Worm (Caenorhabditis elegans) whole organism, young adult: ENCODE measurements around the gene F59E12.9.

ENCODE experiments used
- B0035.1 ChIP-seq: sonication (generic microtip); optimal IDR thresholded peaks from 2 replicates; lab custom pipeline; 2016; ENCODE audit warnings: missing genetic modification characterization, mild to moderate bottlenecking, missing compliant biosample characterization, missing genotype, missing genetic modification reagents
- B0261.1 ChIP-seq: sonication (generic microtip); optimal IDR thresholded peaks from 2 replicates; lab custom pipeline; 2016; ENCODE audit warnings: mild to moderate bottlenecking, missing genetic modification characterization, moderate library complexity, missing compliant biosample characterization
- C06A6.2 ChIP-seq: fragments of 200-800 bp; sonication (Bioruptor generic); conservative IDR thresholded peaks from 2 replicates; pipeline ENCODE4 v1.3.6; 2022; ENCODE audit warnings: missing genetic modification characterization, missing compliant biosample characterization
- F10E7.11 ChIP-seq: sonication (generic microtip); optimal IDR thresholded peaks from 2 replicates; lab custom pipeline; 2017; ENCODE audit warnings: mild to moderate bottlenecking, missing genetic modification characterization, moderate library complexity, missing compliant biosample characterization
- F22D6.2 ChIP-seq: sonication (generic microtip); optimal IDR thresholded peaks from 2 replicates; lab custom pipeline; 2016; ENCODE audit warnings: mild to moderate bottlenecking, missing genetic modification characterization, missing compliant biosample characterization
- F23B12.7 ChIP-seq: sonication (generic microtip); optimal IDR thresholded peaks from 2 replicates; lab custom pipeline; 2017; ENCODE audit warnings: missing genetic modification characterization, mild to moderate bottlenecking, missing compliant biosample characterization, antibody characterized with exemption, moderate library complexity; ENCODE audit not compliant: insufficient read depth
- F39B2.1 ChIP-seq: fragments of 200-800 bp; sonication (Bioruptor generic); IDR thresholded peaks from 2 replicates; pipeline ENCODE4 v1.3.6; 2022; ENCODE audit warnings: missing genetic modification reagents, missing genetic modification characterization, missing compliant biosample characterization
- F52B5.7 ChIP-seq: sonication (generic microtip); optimal IDR thresholded peaks from 2 replicates; lab custom pipeline; 2016; ENCODE audit warnings: mild to moderate bottlenecking, missing genetic modification characterization, missing compliant biosample characterization
- F57A8.1 ChIP-seq: fragments of 200-800 bp; sonication (Bioruptor generic); optimal IDR thresholded peaks from 2 replicates; lab custom pipeline; 2018; ENCODE audit warnings: mild to moderate bottlenecking, missing genetic modification characterization, moderate library complexity, missing compliant biosample characterization
- F57C9.4 ChIP-seq: sonication (generic microtip); optimal IDR thresholded peaks from 2 replicates; lab custom pipeline; 2017; ENCODE audit warnings: mild to moderate bottlenecking, missing genetic modification characterization, missing compliant biosample characterization
- K12H6.12 ChIP-seq: fragments of 200-800 bp; sonication (Bioruptor generic); optimal IDR thresholded peaks from 2 replicates; lab custom pipeline; 2018; ENCODE audit warnings: mild to moderate bottlenecking, missing genetic modification characterization, missing compliant biosample characterization
- T26A5.8 ChIP-seq: sonication (generic microtip); optimal IDR thresholded peaks from 2 replicates; lab custom pipeline; 2016; ENCODE audit warnings: missing genetic modification characterization, missing compliant biosample characterization
- attf-3 ChIP-seq: fragments of 200-800 bp; sonication (Bioruptor generic); conservative IDR thresholded peaks from 2 replicates; pipeline ENCODE4 v1.3.6; 2022; ENCODE audit warnings: missing genetic modification reagents, missing genetic modification characterization, missing compliant biosample characterization
- cebp-2 ChIP-seq: fragments of 200-800 bp; sonication (Bioruptor generic); IDR thresholded peaks from 2 replicates; pipeline ENCODE4 v1.3.6; 2022; ENCODE audit warnings: missing genetic modification characterization, missing compliant biosample characterization
- ceh-100 ChIP-seq: fragments of 200-800 bp; sonication (Bioruptor generic); IDR thresholded peaks from 2 replicates; pipeline ENCODE4 v1.3.6; 2022; ENCODE audit warnings: missing genetic modification reagents, missing genetic modification characterization, missing compliant biosample characterization
- ceh-27 ChIP-seq: fragments of 200-800 bp; sonication (Bioruptor generic); optimal IDR thresholded peaks from 2 replicates; lab custom pipeline; 2018; ENCODE audit warnings: mild to moderate bottlenecking, missing genetic modification characterization, moderate library complexity, missing compliant biosample characterization
- ceh-58 ChIP-seq: fragments of 200-800 bp; sonication (Bioruptor generic); IDR thresholded peaks from 2 replicates; pipeline ENCODE4 v1.3.6; 2022; ENCODE audit warnings: missing genetic modification characterization, missing compliant biosample characterization
- ceh-91 ChIP-seq: fragments of 200-800 bp; sonication (Bioruptor generic); IDR thresholded peaks from 2 replicates; pipeline ENCODE4 v1.3.6; 2022; ENCODE audit warnings: missing genetic modification reagents, missing genetic modification characterization, missing compliant biosample characterization
- chd-7 ChIP-seq: sonication (generic microtip); optimal IDR thresholded peaks from 2 replicates; lab custom pipeline; 2016; ENCODE audit warnings: mild to moderate bottlenecking, missing genetic modification characterization, moderate library complexity, missing compliant biosample characterization
- dox-1 ChIP-seq: fragments of 200-800 bp; sonication (Bioruptor generic); IDR thresholded peaks from 2 replicates; pipeline ENCODE4 v1.3.6; 2022; ENCODE audit warnings: missing genetic modification reagents, missing genetic modification characterization, missing compliant biosample characterization
- egl-18 ChIP-seq: fragments of 200-800 bp; sonication (Bioruptor generic); IDR thresholded peaks from 2 replicates; pipeline ENCODE4 v1.3.6; 2022; ENCODE audit warnings: missing genetic modification reagents, missing genetic modification characterization, missing compliant biosample characterization
- fkh-3 ChIP-seq: sonication (generic microtip); optimal IDR thresholded peaks from 2 replicates; lab custom pipeline; 2016; ENCODE audit warnings: mild to moderate bottlenecking, missing genetic modification characterization, missing compliant biosample characterization
- gei-17 ChIP-seq: fragments of 200-800 bp; sonication (Bioruptor generic); optimal IDR thresholded peaks from 2 replicates; lab custom pipeline; 2018; ENCODE audit warnings: mild to moderate bottlenecking, missing genetic modification characterization, missing compliant biosample characterization
- hlh-12 ChIP-seq: sonication (generic microtip); optimal IDR thresholded peaks from 2 replicates; lab custom pipeline; 2016; ENCODE audit warnings: missing genetic modification characterization, missing compliant biosample characterization
- hmg-20 ChIP-seq: fragments of 200-800 bp; sonication (Bioruptor generic); IDR thresholded peaks from 2 replicates; pipeline ENCODE4 v1.3.6; 2022; ENCODE audit warnings: missing genetic modification reagents, missing genetic modification characterization, missing compliant biosample characterization
- lag-1 ChIP-seq: fragments of 200-800 bp; sonication (Bioruptor generic); IDR thresholded peaks from 2 replicates; pipeline ENCODE4 v1.3.6; 2022; ENCODE audit warnings: missing genetic modification reagents, missing genetic modification characterization, missing compliant biosample characterization
- let-526 ChIP-seq: fragments of 200-800 bp; sonication (Bioruptor generic); IDR thresholded peaks from 2 replicates; pipeline ENCODE4 v1.3.6; 2022; ENCODE audit warnings: missing genetic modification reagents, missing genetic modification characterization, missing compliant biosample characterization
- let-607 ChIP-seq, 2 experiments: fragments of 200-800 bp in 1 of 2; sonication (Bioruptor generic) in 1 of 2; sonication (generic microtip) in 1 of 2; optimal IDR thresholded peaks; 2 replicates each; lab custom pipeline; 2016 to 2018; ENCODE audit warnings: mild to moderate bottlenecking in 2 of 2, missing compliant biosample characterization in 2 of 2, missing genetic modification characterization in 2 of 2, moderate library complexity in 2 of 2, missing genotype in 1 of 2
- lin-35 ChIP-seq, 3 experiments: fragments of 150-350 bp in 2 of 3; sonication (generic microtip) in 1 of 3; optimal IDR thresholded peaks; 2 replicates each; lab custom pipeline; 2014 to 2018; ENCODE audit warnings: missing biosample characterization in 3 of 3, missing genetic modification characterization in 3 of 3, missing genetic modification reagents in 3 of 3
- lin-40 ChIP-seq: sonication (generic microtip); optimal IDR thresholded peaks from 2 replicates; lab custom pipeline; 2016; ENCODE audit warnings: missing genetic modification characterization, mild to moderate bottlenecking, missing compliant biosample characterization, missing genotype, missing genetic modification reagents
- lsl-1 ChIP-seq: fragments of 200-800 bp; sonication (Bioruptor generic); optimal IDR thresholded peaks from 2 replicates; lab custom pipeline; 2018; ENCODE audit warnings: mild to moderate bottlenecking, missing genetic modification characterization, moderate library complexity, missing compliant biosample characterization
- lsy-27 ChIP-seq: sonication (generic microtip); optimal IDR thresholded peaks from 2 replicates; lab custom pipeline; 2017; ENCODE audit warnings: missing genetic modification characterization, mild to moderate bottlenecking, missing compliant biosample characterization, antibody characterized with exemption, missing genotype, borderline replicate concordance; ENCODE audit not compliant: insufficient read depth
- madf-3 ChIP-seq: fragments of 200-800 bp; sonication (Bioruptor generic); IDR thresholded peaks from 2 replicates; pipeline ENCODE4 v1.3.6; 2022; ENCODE audit warnings: missing genetic modification reagents, missing genetic modification characterization, missing compliant biosample characterization
- madf-8 ChIP-seq: fragments of 200-800 bp; sonication (Bioruptor generic); conservative IDR thresholded peaks from 2 replicates; pipeline ENCODE4 v1.3.6; 2022; ENCODE audit warnings: missing genetic modification reagents, missing genetic modification characterization, missing compliant biosample characterization
- nfya-1 ChIP-seq: sonication (generic microtip); optimal IDR thresholded peaks from 2 replicates; lab custom pipeline; 2017; ENCODE audit warnings: antibody characterized with exemption, missing compliant biosample characterization, missing genetic modification characterization, borderline replicate concordance; ENCODE audit not compliant: insufficient read depth
- nhr-179 ChIP-seq: sonication (generic microtip); optimal IDR thresholded peaks from 2 replicates; lab custom pipeline; 2016; ENCODE audit warnings: mild to moderate bottlenecking, missing genetic modification characterization, missing compliant biosample characterization
- pha-4 ChIP-seq: fragments of 150-350 bp; sonication (generic microtip); optimal IDR thresholded peaks from 2 replicates; lab custom pipeline; 2014; ENCODE audit warnings: missing biosample characterization, missing genetic modification reagents, missing genetic modification characterization
- rcor-1 ChIP-seq: fragments of 200-800 bp; sonication (Bioruptor generic); IDR thresholded peaks from 2 replicates; pipeline ENCODE4 v1.3.6; 2022; ENCODE audit warnings: missing genetic modification reagents, missing genetic modification characterization, missing compliant biosample characterization
- sdz-38 ChIP-seq: sonication (generic microtip); optimal IDR thresholded peaks from 2 replicates; lab custom pipeline; 2016; ENCODE audit warnings: missing genotype, missing genetic modification characterization, missing compliant biosample characterization
- sea-2 ChIP-seq: fragments of 200-800 bp; sonication (Bioruptor generic); IDR thresholded peaks from 2 replicates; pipeline ENCODE4 v1.3.6; 2022; ENCODE audit warnings: missing genetic modification characterization, missing compliant biosample characterization
- snpc-1.3 ChIP-seq: sonication (generic microtip); optimal IDR thresholded peaks from 2 replicates; lab custom pipeline; 2017; ENCODE audit warnings: missing genetic modification characterization, mild to moderate bottlenecking, missing compliant biosample characterization, antibody characterized with exemption, moderate library complexity, missing genotype, missing genetic modification reagents; ENCODE audit not compliant: insufficient read depth
- tbx-9 ChIP-seq: sonication (generic microtip); optimal IDR thresholded peaks from 2 replicates; lab custom pipeline; 2016; ENCODE audit warnings: borderline replicate concordance, missing genetic modification characterization, inconsistent platforms, missing compliant biosample characterization
- tlf-1 ChIP-seq: fragments of 200-800 bp; sonication (Bioruptor generic); optimal IDR thresholded peaks from 2 replicates; lab custom pipeline; 2018; ENCODE audit warnings: mild to moderate bottlenecking, missing genetic modification characterization, missing compliant biosample characterization
- zim-3 ChIP-seq: sonication (generic microtip); optimal IDR thresholded peaks from 2 replicates; lab custom pipeline; 2017; ENCODE audit warnings: mild to moderate bottlenecking, missing genetic modification characterization, moderate library complexity, missing compliant biosample characterization
- ztf-18 ChIP-seq: sonication (generic microtip); optimal IDR thresholded peaks from 2 replicates; lab custom pipeline; 2016; ENCODE audit warnings: missing genotype, mild to moderate bottlenecking, missing genetic modification characterization, missing compliant biosample characterization
- ztf-26 ChIP-seq: sonication (generic microtip); optimal IDR thresholded peaks from 2 replicates; lab custom pipeline; 2017; ENCODE audit warnings: missing genetic modification characterization, missing compliant biosample characterization
- ztf-3 ChIP-seq: fragments of 200-800 bp; sonication (Bioruptor generic); optimal IDR thresholded peaks from 2 replicates; lab custom pipeline; 2018; ENCODE audit warnings: mild to moderate bottlenecking, missing genetic modification characterization, missing compliant biosample characterization
- ztf-6 ChIP-seq: fragments of 200-800 bp; sonication (Bioruptor generic); IDR thresholded peaks from 2 replicates; pipeline ENCODE4 v1.3.6; 2022; ENCODE audit warnings: missing genetic modification reagents, missing genetic modification characterization, missing compliant biosample characterization

Gene F59E12.9

DNA sequence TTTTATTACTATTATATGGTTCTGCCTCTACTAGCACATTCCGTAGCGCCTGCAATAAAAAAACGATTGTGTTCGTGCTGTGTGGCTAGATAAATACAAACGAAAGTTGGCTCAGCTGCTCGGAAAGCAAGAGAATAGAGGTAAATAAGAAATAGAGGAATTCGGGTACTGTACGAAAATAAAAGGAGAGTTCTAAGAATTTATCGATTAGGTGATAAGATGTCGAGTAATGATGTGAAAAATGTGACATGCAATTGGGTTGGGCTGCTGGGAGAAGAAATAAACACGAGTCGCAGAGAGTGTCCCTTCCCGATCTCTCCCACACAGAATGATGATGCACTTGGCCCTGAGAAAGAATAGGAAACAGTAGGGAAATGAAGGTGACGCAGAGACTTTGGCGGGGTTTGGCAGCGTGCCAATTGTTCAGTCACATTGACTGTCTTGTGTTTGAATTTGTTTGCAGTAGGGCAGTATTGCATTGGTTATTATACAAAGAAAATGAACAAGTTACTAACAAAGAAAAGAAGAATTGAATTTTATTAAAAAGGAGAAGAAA lies 53.4 kb downstream of the F59E12.9 start, which contains the start of gene cdc-14 (continued):
- TF ChIP-seq egl-18 (no peak), lin-35 (GFP tag; optimal IDR thresholded peaks at IDR 0.05; lab: Kevin White, UChicago) (no peak), let-607 (tag; optimal IDR thresholded peaks at IDR 0.05; lab: Kevin White, UChicago) (no peak), F57C9.4 (tag; lab: Kevin White, UChicago) (no peak), tbx-9 (tag; lab: Kevin White, UChicago) (no peak), tlf-1 (GFP tag; lab: Kevin White, UChicago) (no peak), F57A8.1 (GFP tag; lab: Kevin White, UChicago) (no peak), nfya-1 (tag; lab: Kevin White, UChicago) (no peak), zim-3 (tag; lab: Kevin White, UChicago) (no peak), ztf-3 (GFP tag; lab: Kevin White, UChicago) (no peak), rcor-1 (GFP tag; lab: Robert Waterston, UW) (no peak), ceh-58 (GFP tag; lab: Robert Waterston, UW) (no peak), lsy-27 (tag; lab: Kevin White, UChicago) (no peak), B0035.1 (no peak), gei-17 (GFP tag; lab: Kevin White, UChicago) (no peak), C06A6.2 (GFP tag; lab: Robert Waterston, UW) (no peak), fkh-3 (tag; lab: Kevin White, UChicago) (no peak), sea-2 (no peak), chd-7 (tag; lab: Kevin White, UChicago) (peak; percentile 11), hmg-20 (no peak), lin-40 (tag; lab: Kevin White, UChicago) (peak; percentile 24), B0261.1 (tag; lab: Kevin White, UChicago) (no peak), attf-3 (GFP tag; lab: Robert Waterston, UW) (no peak), ceh-27 (GFP tag; lab: Kevin White, UChicago) (peak; percentile 46), T26A5.8 (tag; lab: Kevin White, UChicago) (no peak), cebp-2 (GFP tag; lab: Robert Waterston, UW) (no peak), madf-8 (no peak), F22D6.2 (tag; lab: Kevin White, UChicago) (no peak), dox-1 (GFP tag; lab: Robert Waterston, UW) (peak; percentile 70), lsl-1 (GFP tag; lab: Kevin White, UChicago) (no peak), pha-4 (tag; lab: Kevin White, UChicago) (no peak), madf-3 (GFP tag; lab: Robert Waterston, UW) (no peak), K12H6.12 (peak; percentile 16), nhr-179 (tag; lab: Kevin White, UChicago) (no peak), ceh-91 (GFP tag; lab: Robert Waterston, UW) (no peak), ztf-6 (GFP tag; lab: Robert Waterston, UW) (no peak), F23B12.7 (tag; lab: Kevin White, UChicago) (no peak), snpc-1.3 (tag; lab: Kevin White, UChicago) (no peak), F52B5.7 (tag; lab: Kevin White, UChicago) (no peak), lag-1 (GFP tag; lab: Robert Waterston, UW) (no peak), let-526 (GFP tag; lab: Robert Waterston, UW) (no peak), hlh-12 (tag; lab: Kevin White, UChicago) (no peak), ztf-18 (tag; lab: Kevin White, UChicago) (no peak), ceh-100 (GFP tag; lab: Robert Waterston, UW) (peak; percentile 52; the same call in 1 of the 2 replicates), sdz-38 (tag; lab: Kevin White, UChicago) (no peak), F39B2.1 (GFP tag; lab: Robert Waterston, UW) (no peak), ztf-26 (tag; lab: Kevin White, UChicago) (peak; percentile 29), F10E7.11 (tag; lab: Kevin White, UChicago) (no peak)
